Worm (Caenorhabditis elegans) whole organism, L3 larva: ENCODE data around the gene mab-10.
A peak's percentile ranks its signal among the peaks of the same experiment; 100 is the strongest.

ENCODE experiments used
- R02D3.7 ChIP-seq: fragments of 150-350 bp; optimal IDR thresholded peaks from 2 replicates; lab custom pipeline; 2014; ENCODE audit warnings: missing biosample characterization, missing genetic modification characterization
- ZK546.5 ChIP-seq: sonication (generic microtip); optimal IDR thresholded peaks from 2 replicates; lab custom pipeline; 2017; ENCODE audit warnings: missing biosample characterization, missing genetic modification characterization
- aly-2 ChIP-seq: fragments of 150-350 bp; optimal IDR thresholded peaks from 2 replicates; lab custom pipeline; 2014; ENCODE audit warnings: missing biosample characterization, missing genetic modification characterization
- ama-1 ChIP-seq: fragments of 150-350 bp; optimal IDR thresholded peaks from 2 replicates; lab custom pipeline; 2018
- ceh-16 ChIP-seq: sonication (generic microtip); optimal IDR thresholded peaks from 2 replicates; lab custom pipeline; 2017; ENCODE audit warnings: missing biosample characterization, missing genetic modification characterization
- ceh-28 ChIP-seq: fragments of 150-350 bp; optimal IDR thresholded peaks from 2 replicates; lab custom pipeline; 2014; ENCODE audit warnings: missing biosample characterization, missing genetic modification reagents, missing genetic modification characterization
- ceh-82 ChIP-seq: fragments of 150-350 bp; optimal IDR thresholded peaks from 2 replicates; lab custom pipeline; 2014; ENCODE audit warnings: missing biosample characterization, missing genetic modification characterization
- ceh-9 ChIP-seq: sonication (generic microtip); optimal IDR thresholded peaks from 2 replicates; lab custom pipeline; 2018; ENCODE audit warnings: missing biosample characterization, missing genetic modification characterization
- daf-12 ChIP-seq: fragments of 150-350 bp; optimal IDR thresholded peaks from 2 replicates; lab custom pipeline; 2014; ENCODE audit warnings: missing biosample characterization, missing genetic modification reagents, missing genetic modification characterization
- egl-27 ChIP-seq: sonication (generic microtip); optimal IDR thresholded peaks from 4 replicates; lab custom pipeline; 2017; ENCODE audit warnings: missing biosample characterization, missing genetic modification reagents, missing genetic modification characterization
- egl-5 ChIP-seq: fragments of 150-350 bp; optimal IDR thresholded peaks from 2 replicates; lab custom pipeline; 2017; ENCODE audit warnings: missing biosample characterization, missing genetic modification reagents, missing genetic modification characterization, inconsistent platforms
- elt-1 ChIP-seq: fragments of 150-350 bp; optimal IDR thresholded peaks from 2 replicates; lab custom pipeline; 2014; ENCODE audit warnings: missing biosample characterization, missing genetic modification characterization
- elt-2 ChIP-seq: sonication (generic microtip); optimal IDR thresholded peaks from 2 replicates; lab custom pipeline; 2016; ENCODE audit warnings: missing genetic modification reagents, mild to moderate bottlenecking, missing genetic modification characterization, missing compliant biosample characterization
- elt-3 ChIP-seq, 3 experiments: fragments of 150-350 bp in 1 of 3; sonication (generic microtip) in 2 of 3; optimal IDR thresholded peaks; 2 replicates in 2 of 3; 4 replicates in 1 of 3; lab custom pipeline; 2014 to 2017; ENCODE audit warnings: missing biosample characterization in 3 of 3, missing genetic modification characterization in 3 of 3
- eor-1 ChIP-seq, 2 experiments: fragments of 150-350 bp; optimal IDR thresholded peaks; 2 replicates each; lab custom pipeline; 2014 to 2018; ENCODE audit warnings: missing biosample characterization in 2 of 2, missing genetic modification characterization in 2 of 2
- fkh-10 ChIP-seq: sonication (generic microtip); optimal IDR thresholded peaks from 2 replicates; lab custom pipeline; 2017; ENCODE audit warnings: missing biosample characterization, missing genetic modification reagents, missing genetic modification characterization
- fkh-2 ChIP-seq: fragments of 150-350 bp; optimal IDR thresholded peaks from 2 replicates; lab custom pipeline; 2014; ENCODE audit warnings: missing biosample characterization, missing genetic modification reagents, missing genetic modification characterization
- fos-1 ChIP-seq: fragments of 150-350 bp; optimal IDR thresholded peaks from 2 replicates; lab custom pipeline; 2014; ENCODE audit warnings: missing biosample characterization, missing genetic modification characterization
- hmg-11 ChIP-seq: sonication (generic microtip); optimal IDR thresholded peaks from 2 replicates; lab custom pipeline; 2016; ENCODE audit warnings: missing genetic modification characterization, missing compliant biosample characterization
- jun-1 ChIP-seq: fragments of 150-350 bp; optimal IDR thresholded peaks from 2 replicates; lab custom pipeline; 2014; ENCODE audit warnings: missing biosample characterization, missing genetic modification reagents, missing genetic modification characterization
- lin-15B ChIP-seq: fragments of 150-350 bp; optimal IDR thresholded peaks from 2 replicates; lab custom pipeline; 2014; ENCODE audit warnings: missing biosample characterization, missing genetic modification characterization
- lin-39 ChIP-seq: fragments of 150-350 bp; optimal IDR thresholded peaks from 2 replicates; lab custom pipeline; 2018; ENCODE audit warnings: missing biosample characterization, missing genetic modification reagents, missing genetic modification characterization
- lsy-12 ChIP-seq: sonication (generic microtip); optimal IDR thresholded peaks from 2 replicates; lab custom pipeline; 2016; ENCODE audit warnings: mild to moderate bottlenecking, missing genetic modification characterization, missing compliant biosample characterization
- mdl-1 ChIP-seq: fragments of 150-350 bp; optimal IDR thresholded peaks from 2 replicates; lab custom pipeline; 2014; ENCODE audit warnings: missing biosample characterization, missing genetic modification characterization
- mml-1 ChIP-seq: fragments of 150-350 bp; sonication (generic microtip); optimal IDR thresholded peaks from 3 replicates; lab custom pipeline; 2014; ENCODE audit warnings: missing biosample characterization, missing genetic modification characterization
- nfya-1 ChIP-seq: sonication (generic microtip); optimal IDR thresholded peaks from 2 replicates; lab custom pipeline; 2017; ENCODE audit warnings: missing genetic modification characterization, mild to moderate bottlenecking, missing compliant biosample characterization, antibody characterized with exemption, moderate library complexity; ENCODE audit not compliant: insufficient read depth
- nhr-11 ChIP-seq: fragments of 150-350 bp; optimal IDR thresholded peaks from 2 replicates; lab custom pipeline; 2014; ENCODE audit warnings: missing biosample characterization, missing genetic modification characterization
- nhr-12 ChIP-seq: fragments of 150-350 bp; optimal IDR thresholded peaks from 2 replicates; lab custom pipeline; 2014; ENCODE audit warnings: missing biosample characterization, missing genetic modification characterization
- nhr-23 ChIP-seq: fragments of 150-350 bp; optimal IDR thresholded peaks from 2 replicates; lab custom pipeline; 2014; ENCODE audit warnings: missing biosample characterization, missing genetic modification reagents, missing genetic modification characterization
- nhr-237 ChIP-seq: fragments of 150-350 bp; optimal IDR thresholded peaks from 2 replicates; lab custom pipeline; 2014; ENCODE audit warnings: missing biosample characterization, missing genetic modification characterization
- nhr-25 ChIP-seq: sonication (generic microtip); optimal IDR thresholded peaks from 2 replicates; lab custom pipeline; 2017; ENCODE audit warnings: missing biosample characterization, missing genetic modification characterization
- nhr-28 ChIP-seq: fragments of 150-350 bp; optimal IDR thresholded peaks from 2 replicates; lab custom pipeline; 2014; ENCODE audit warnings: missing biosample characterization, missing genetic modification characterization
- nhr-43 ChIP-seq: sonication (generic microtip); optimal IDR thresholded peaks from 2 replicates; lab custom pipeline; 2016; ENCODE audit warnings: mild to moderate bottlenecking, missing genetic modification characterization, missing compliant biosample characterization; ENCODE audit not compliant: poor library complexity, severe bottlenecking
- nhr-67 ChIP-seq: fragments of 150-350 bp; optimal IDR thresholded peaks from 2 replicates; lab custom pipeline; 2014; ENCODE audit warnings: missing biosample characterization, missing genetic modification characterization
- nhr-76 ChIP-seq: fragments of 150-350 bp; sonication (generic microtip); optimal IDR thresholded peaks from 5 replicates; lab custom pipeline; 2014; ENCODE audit warnings: missing biosample characterization, missing genetic modification characterization
- nhr-77 ChIP-seq: fragments of 150-350 bp; optimal IDR thresholded peaks from 2 replicates; lab custom pipeline; 2014; ENCODE audit warnings: missing biosample characterization, missing genetic modification characterization
- pha-4 ChIP-seq: fragments of 150-350 bp; optimal IDR thresholded peaks from 2 replicates; lab custom pipeline; 2014; ENCODE audit warnings: missing biosample characterization, missing genetic modification reagents, missing genetic modification characterization
- pqm-1 ChIP-seq: fragments of 150-350 bp; optimal IDR thresholded peaks from 2 replicates; lab custom pipeline; 2017; ENCODE audit warnings: missing biosample characterization, missing genetic modification characterization, inconsistent platforms
- sea-2 ChIP-seq: fragments of 150-350 bp; sonication (generic microtip); optimal IDR thresholded peaks from 4 replicates; lab custom pipeline; 2014; ENCODE audit warnings: missing biosample characterization, missing genetic modification reagents, missing genetic modification characterization
- skn-1 ChIP-seq: fragments of 150-350 bp; optimal IDR thresholded peaks from 2 replicates; lab custom pipeline; 2014; ENCODE audit warnings: missing biosample characterization, missing genetic modification characterization
- snpc-4 ChIP-seq: fragments of 150-350 bp; optimal IDR thresholded peaks from 2 replicates; lab custom pipeline; 2014; ENCODE audit warnings: missing biosample characterization, missing genetic modification characterization
- tbx-2 ChIP-seq: sonication (generic microtip); optimal IDR thresholded peaks from 2 replicates; lab custom pipeline; 2016; ENCODE audit warnings: mild to moderate bottlenecking, missing genetic modification characterization, missing compliant biosample characterization
- unc-39 ChIP-seq: sonication (generic microtip); optimal IDR thresholded peaks from 4 replicates; lab custom pipeline; 2017; ENCODE audit warnings: missing biosample characterization, missing genetic modification characterization
- unc-62 ChIP-seq: fragments of 150-350 bp; sonication (generic microtip); optimal IDR thresholded peaks from 4 replicates; lab custom pipeline; 2014; ENCODE audit warnings: missing biosample characterization, missing genetic modification reagents, missing genetic modification characterization
- zag-1 ChIP-seq: fragments of 150-350 bp; optimal IDR thresholded peaks from 2 replicates; lab custom pipeline; 2014; ENCODE audit warnings: missing biosample characterization, missing genetic modification characterization
- ztf-11 ChIP-seq: fragments of 150-350 bp; optimal IDR thresholded peaks from 2 replicates; lab custom pipeline; 2014; ENCODE audit warnings: missing biosample characterization, missing genetic modification characterization
- ztf-4 ChIP-seq: fragments of 150-350 bp; optimal IDR thresholded peaks from 2 replicates; lab custom pipeline; 2014; ENCODE audit warnings: missing biosample characterization, missing genetic modification characterization

The mab-10 gene

DNA sequence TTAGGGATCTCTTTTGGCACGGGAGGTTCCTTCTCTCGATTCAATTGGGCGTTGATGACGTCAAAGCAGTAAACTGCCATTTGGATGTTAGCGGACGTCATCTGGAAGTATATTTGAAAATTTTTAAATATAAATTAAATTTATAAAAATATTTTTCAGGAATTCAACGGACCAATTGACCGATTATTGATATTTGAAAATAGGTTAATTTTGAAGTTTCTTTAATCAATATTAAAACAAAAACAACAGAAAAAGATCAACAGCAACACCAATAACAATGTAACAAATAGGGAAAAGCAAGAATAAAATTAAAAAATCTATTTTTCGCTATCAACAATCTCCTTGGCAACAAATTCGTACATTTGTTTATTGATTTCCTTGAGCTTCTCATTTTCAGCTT, 11.3 kb downstream of the mab-10 start, which contains the start of gene R166.3:
Gene R166.3, minus strand, starts transcription at position 101 of the 400 bp plus-strand sequence.
- no peak for TF ChIP-seq elt-2 (tag; lab: Kevin White, UChicago)
- no peak for TF ChIP-seq zag-1 (tag; lab: Kevin White, UChicago)
- no peak for TF ChIP-seq nhr-23 (tag; lab: Kevin White, UChicago)
- no peak for TF ChIP-seq fkh-10 (GFP tag; lab: Kevin White, UChicago)
- no peak for TF ChIP-seq ceh-28

DNA sequence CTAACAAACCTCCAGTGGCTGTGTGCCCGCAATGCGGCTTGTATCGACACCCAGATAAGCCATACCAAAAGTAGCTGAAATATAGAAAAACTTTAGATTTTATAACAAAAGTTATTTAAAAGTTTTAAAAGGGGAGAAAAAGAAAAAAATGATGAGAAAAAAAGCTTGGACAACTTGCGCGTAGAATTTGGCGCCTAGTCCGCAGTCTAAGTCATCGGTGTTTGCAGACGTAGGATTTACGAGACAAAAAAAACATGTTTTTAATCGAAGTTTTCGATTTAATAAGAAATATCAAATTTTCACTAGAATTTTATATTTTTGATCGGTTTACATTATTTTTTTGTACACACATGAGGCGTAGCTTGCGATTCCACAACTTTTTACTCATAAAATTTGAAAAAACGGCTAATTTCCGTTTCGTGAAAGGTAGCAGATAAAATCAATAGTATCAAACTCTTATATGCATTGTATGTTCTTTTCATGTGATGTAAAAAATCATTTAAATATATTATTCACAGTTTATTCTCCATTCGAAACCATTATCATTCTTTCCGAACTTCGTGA, 14.1 kb downstream of the mab-10 start, which contains the start of gene pro-1:
Gene pro-1, minus strand, starts transcription at position 74 of the 564 bp plus-strand sequence.
- no peak for TF ChIP-seq nhr-67 (tag; lab: Kevin White, UChicago)
- TF ChIP-seq unc-62 (GFP tag; lab: Kevin White, UChicago) = no peak
- no peak for TF ChIP-seq fos-1 (tag; lab: Kevin White, UChicago)
- no peak for TF ChIP-seq fkh-10 (GFP tag; lab: Kevin White, UChicago)
- TF ChIP-seq ceh-16 = no peak
- no peak for TF ChIP-seq nhr-12 (tag; lab: Kevin White, UChicago)
- no peak for TF ChIP-seq ceh-9
- TF ChIP-seq nhr-76 (tag; lab: Kevin White, UChicago) = no peak
- no peak for TF ChIP-seq ceh-82 (tag; lab: Kevin White, UChicago)
- TF ChIP-seq nhr-43 (tag; lab: Kevin White, UChicago) = peak; percentile 79
- no peak for TF ChIP-seq mml-1
- TF ChIP-seq nhr-77 (tag; lab: Kevin White, UChicago) = no peak
- no peak for TF ChIP-seq egl-5 (tag; lab: Kevin White, UChicago)
- TF ChIP-seq nhr-25 (tag; lab: Kevin White, UChicago) = peak; percentile 62
- TF ChIP-seq unc-39 (tag; lab: Kevin White, UChicago) = no peak
- TF ChIP-seq tbx-2 = peak; percentile 60
- peak; percentile 79 for TF ChIP-seq nhr-23 (tag; lab: Kevin White, UChicago)
- peak; percentile 66 for TF ChIP-seq nfya-1
- peak; percentile 32 for TF ChIP-seq aly-2 (tag; lab: Kevin White, UChicago)
- TF ChIP-seq mdl-1 (tag; lab: Kevin White, UChicago) = no peak
- TF ChIP-seq lin-15B (tag; lab: Kevin White, UChicago) = peak; percentile 42
- peak; percentile 56 for TF ChIP-seq elt-2 (tag; lab: Kevin White, UChicago)
- no peak for TF ChIP-seq sea-2 (GFP tag; lab: Kevin White, UChicago)
- TF ChIP-seq ztf-4 = peak; percentile 78
- TF ChIP-seq fkh-2 = no peak
- peak; percentile 51 for TF ChIP-seq pqm-1 (tag; lab: Kevin White, UChicago)
- TF ChIP-seq daf-12 = no peak
- no peak for TF ChIP-seq ztf-11
- TF ChIP-seq nhr-237 (tag; lab: Kevin White, UChicago) = no peak
- no peak for TF ChIP-seq zag-1 (tag; lab: Kevin White, UChicago)
- peak; percentile 34 for TF ChIP-seq ceh-28
- TF ChIP-seq ZK546.5 = peak; percentile 23
- TF ChIP-seq ama-1 (lab: Kevin White, UChicago) = peak; percentile 97
- TF ChIP-seq pha-4 = peak; percentile 91
- TF ChIP-seq R02D3.7 = peak; percentile 96
- no peak for TF ChIP-seq snpc-4 (tag; lab: Kevin White, UChicago)
- TF ChIP-seq nhr-11 = no peak
- TF ChIP-seq jun-1 = peak; percentile 57
- peak; percentile 29 for TF ChIP-seq nhr-28 (tag; lab: Kevin White, UChicago)
- no peak for TF ChIP-seq elt-1 (tag; lab: Kevin White, UChicago)
- peak; percentile 62 for TF ChIP-seq lin-39 (tag; lab: Kevin White, UChicago)
- TF ChIP-seq skn-1 = peak; percentile 74
- TF ChIP-seq elt-3 (tag; optimal IDR thresholded peaks at IDR 0.05; lab: Kevin White, UChicago) = no peak
- TF ChIP-seq hmg-11 (tag; lab: Kevin White, UChicago) = peak; percentile 4
- peak; percentile 95 for TF ChIP-seq lsy-12 (tag; lab: Kevin White, UChicago)
- no peak for TF ChIP-seq eor-1 (tag; optimal IDR thresholded peaks at IDR 0.05; lab: Kevin White, UChicago)
- TF ChIP-seq egl-27 (tag; lab: Kevin White, UChicago) = no peak
